Worm (Caenorhabditis elegans) whole organism, L2 larva: ENCODE measurements around the gene F56H11.2.

Source experiments
- aly-2 ChIP-seq: fragments of 150-350 bp; optimal IDR thresholded peaks from 2 replicates; lab custom pipeline; 2014; ENCODE audit warnings: missing biosample characterization, missing genetic modification characterization
- egl-27 ChIP-seq: sonication (generic microtip); optimal IDR thresholded peaks from 3 replicates; lab custom pipeline; 2017; ENCODE audit warnings: missing biosample characterization, missing genetic modification reagents, missing genetic modification characterization
- mdl-1 ChIP-seq, 2 experiments: fragments of 150-350 bp in 1 of 2; sonication (generic microtip) in 1 of 2; optimal IDR thresholded peaks; 2 replicates each; lab custom pipeline; 2017; ENCODE audit warnings: missing biosample characterization in 2 of 2, missing genetic modification characterization in 2 of 2
- ztf-1 ChIP-seq: fragments of 200-800 bp; sonication (Bioruptor generic); conservative IDR thresholded peaks from 2 replicates; pipeline ENCODE4 v1.3.6; 2022; ENCODE audit warnings: missing genetic modification characterization, missing compliant biosample characterization

DNA sequence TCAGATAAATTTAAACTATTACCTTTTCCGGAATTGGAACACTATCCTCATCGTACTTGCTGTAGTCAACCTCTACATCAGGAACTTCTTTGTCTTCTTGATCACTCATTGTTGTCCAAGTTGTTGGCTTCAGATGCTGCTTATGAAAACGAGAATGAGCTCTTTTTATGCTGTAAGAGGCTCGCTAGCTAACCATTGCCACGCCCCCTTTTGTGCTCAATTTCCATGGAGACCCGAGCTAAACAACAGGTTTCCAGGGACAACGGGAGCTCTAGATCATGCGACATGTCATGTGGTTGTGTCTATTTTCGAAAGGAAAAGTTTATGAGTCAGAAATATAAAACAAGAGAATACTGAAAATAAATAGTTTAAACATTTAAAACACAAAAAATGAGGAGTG, 22.5 kb downstream of the F56H11.2 start, which contains the start of gene C33A12.4:
- TF ChIP-seq egl-27 (tag; lab: Kevin White, UChicago) (no peak), ztf-1 (GFP tag; lab: Robert Waterston, UW) (no peak), mdl-1 (tag; optimal IDR thresholded peaks at IDR 0.05; lab: Kevin White, UChicago) (no peak), aly-2 (no peak)
